Worm (Caenorhabditis elegans) whole organism, young adult: ENCODE measurements around the gene ccch-1.

Source experiments
- B0019.2 ChIP-seq: fragments of 200-800 bp; sonication (Bioruptor generic); conservative IDR thresholded peaks from 2 replicates; pipeline ENCODE4 v1.3.6; 2022; ENCODE audit warnings: missing genetic modification reagents, missing genetic modification characterization, missing compliant biosample characterization
- F10E7.11 ChIP-seq: sonication (generic microtip); optimal IDR thresholded peaks from 2 replicates; lab custom pipeline; 2017; ENCODE audit warnings: mild to moderate bottlenecking, missing genetic modification characterization, moderate library complexity, missing compliant biosample characterization
- F22D6.2 ChIP-seq: sonication (generic microtip); optimal IDR thresholded peaks from 2 replicates; lab custom pipeline; 2016; ENCODE audit warnings: mild to moderate bottlenecking, missing genetic modification characterization, missing compliant biosample characterization
- F23B12.7 ChIP-seq: sonication (generic microtip); optimal IDR thresholded peaks from 2 replicates; lab custom pipeline; 2017; ENCODE audit warnings: missing genetic modification characterization, mild to moderate bottlenecking, missing compliant biosample characterization, antibody characterized with exemption, moderate library complexity; ENCODE audit not compliant: insufficient read depth
- F39B2.1 ChIP-seq: fragments of 200-800 bp; sonication (Bioruptor generic); IDR thresholded peaks from 2 replicates; pipeline ENCODE4 v1.3.6; 2022; ENCODE audit warnings: missing genetic modification reagents, missing genetic modification characterization, missing compliant biosample characterization
- F57C9.4 ChIP-seq: sonication (generic microtip); optimal IDR thresholded peaks from 2 replicates; lab custom pipeline; 2017; ENCODE audit warnings: mild to moderate bottlenecking, missing genetic modification characterization, missing compliant biosample characterization
- K11D2.4 ChIP-seq: fragments of 200-800 bp; sonication (Bioruptor generic); IDR thresholded peaks from 2 replicates; pipeline ENCODE4 v1.3.6; 2022; ENCODE audit warnings: missing genetic modification reagents, missing genetic modification characterization, missing compliant biosample characterization
- K12H6.12 ChIP-seq: fragments of 200-800 bp; sonication (Bioruptor generic); optimal IDR thresholded peaks from 2 replicates; lab custom pipeline; 2018; ENCODE audit warnings: mild to moderate bottlenecking, missing genetic modification characterization, missing compliant biosample characterization
- T26A5.8 ChIP-seq: sonication (generic microtip); optimal IDR thresholded peaks from 2 replicates; lab custom pipeline; 2016; ENCODE audit warnings: missing genetic modification characterization, missing compliant biosample characterization
- Y53G8AR.9 ChIP-seq: fragments of 200-800 bp; sonication (Bioruptor generic); conservative IDR thresholded peaks from 2 replicates; pipeline ENCODE4 v1.3.6; 2022; ENCODE audit warnings: missing genetic modification reagents, missing genetic modification characterization, missing compliant biosample characterization
- Y95B8A.8 ChIP-seq: fragments of 200-800 bp; sonication (Bioruptor generic); IDR thresholded peaks from 2 replicates; pipeline ENCODE4 v1.3.6; 2022; ENCODE audit warnings: missing genetic modification reagents, missing genetic modification characterization, missing compliant biosample characterization
- aptf-2 ChIP-seq: fragments of 200-800 bp; sonication (Bioruptor generic); conservative IDR thresholded peaks from 2 replicates; pipeline ENCODE4 v1.3.6; 2022; ENCODE audit warnings: missing genetic modification reagents, missing genetic modification characterization, missing compliant biosample characterization
- aptf-3 ChIP-seq: fragments of 200-800 bp; sonication (Bioruptor generic); IDR thresholded peaks from 2 replicates; pipeline ENCODE4 v1.3.6; 2022; ENCODE audit warnings: missing genetic modification characterization, missing compliant biosample characterization
- cebp-2 ChIP-seq: fragments of 200-800 bp; sonication (Bioruptor generic); IDR thresholded peaks from 2 replicates; pipeline ENCODE4 v1.3.6; 2022; ENCODE audit warnings: missing genetic modification characterization, missing compliant biosample characterization
- ceh-58 ChIP-seq: fragments of 200-800 bp; sonication (Bioruptor generic); IDR thresholded peaks from 2 replicates; pipeline ENCODE4 v1.3.6; 2022; ENCODE audit warnings: missing genetic modification characterization, missing compliant biosample characterization
- ceh-79 ChIP-seq: sonication (generic microtip); optimal IDR thresholded peaks from 2 replicates; lab custom pipeline; 2017; ENCODE audit warnings: mild to moderate bottlenecking, missing genetic modification characterization, missing compliant biosample characterization
- chd-7 ChIP-seq: sonication (generic microtip); optimal IDR thresholded peaks from 2 replicates; lab custom pipeline; 2016; ENCODE audit warnings: mild to moderate bottlenecking, missing genetic modification characterization, moderate library complexity, missing compliant biosample characterization
- dpl-1 ChIP-seq: fragments of 150-350 bp; optimal IDR thresholded peaks from 2 replicates; lab custom pipeline; 2014; ENCODE audit warnings: missing biosample characterization, missing genetic modification reagents, missing genetic modification characterization
- egl-44 ChIP-seq: fragments of 200-800 bp; sonication (Bioruptor generic); IDR thresholded peaks from 2 replicates; pipeline ENCODE4 v1.3.6; 2022; ENCODE audit warnings: missing genetic modification reagents, missing genetic modification characterization, missing compliant biosample characterization
- ekl-4 ChIP-seq: fragments of 200-800 bp; sonication (Bioruptor generic); IDR thresholded peaks from 2 replicates; pipeline ENCODE4 v1.3.6; 2022; ENCODE audit warnings: missing genetic modification reagents, missing genetic modification characterization, missing compliant biosample characterization
- fkh-3 ChIP-seq: sonication (generic microtip); optimal IDR thresholded peaks from 2 replicates; lab custom pipeline; 2016; ENCODE audit warnings: mild to moderate bottlenecking, missing genetic modification characterization, missing compliant biosample characterization
- him-1 ChIP-seq: sonication (generic microtip); optimal IDR thresholded peaks from 2 replicates; lab custom pipeline; 2016; ENCODE audit warnings: missing genotype, missing genetic modification reagents, missing genetic modification characterization, missing compliant biosample characterization
- hlh-26 ChIP-seq: fragments of 200-800 bp; sonication (Bioruptor generic); conservative IDR thresholded peaks from 2 replicates; pipeline ENCODE4 v1.3.6; 2022; ENCODE audit warnings: missing genetic modification reagents, missing genetic modification characterization, missing compliant biosample characterization
- hsf-1 ChIP-seq: fragments of 200-800 bp; sonication (Bioruptor generic); IDR thresholded peaks from 2 replicates; pipeline ENCODE4 v1.3.6; 2022; ENCODE audit warnings: missing genetic modification reagents, missing genetic modification characterization, missing compliant biosample characterization
- let-526 ChIP-seq: fragments of 200-800 bp; sonication (Bioruptor generic); IDR thresholded peaks from 2 replicates; pipeline ENCODE4 v1.3.6; 2022; ENCODE audit warnings: missing genetic modification reagents, missing genetic modification characterization, missing compliant biosample characterization
- let-607 ChIP-seq, 2 experiments: fragments of 200-800 bp in 1 of 2; sonication (Bioruptor generic) in 1 of 2; sonication (generic microtip) in 1 of 2; optimal IDR thresholded peaks; 2 replicates each; lab custom pipeline; 2016 to 2018; ENCODE audit warnings: mild to moderate bottlenecking in 2 of 2, missing compliant biosample characterization in 2 of 2, missing genetic modification characterization in 2 of 2, moderate library complexity in 2 of 2, missing genotype in 1 of 2
- lin-35 ChIP-seq, 3 experiments: fragments of 150-350 bp in 2 of 3; sonication (generic microtip) in 1 of 3; optimal IDR thresholded peaks; 2 replicates each; lab custom pipeline; 2014 to 2018; ENCODE audit warnings: missing biosample characterization in 3 of 3, missing genetic modification characterization in 3 of 3, missing genetic modification reagents in 3 of 3
- lir-1 ChIP-seq: fragments of 200-800 bp; sonication (Bioruptor generic); conservative IDR thresholded peaks from 2 replicates; pipeline ENCODE4 v1.3.6; 2022; ENCODE audit warnings: missing genetic modification reagents, missing genetic modification characterization, missing compliant biosample characterization
- lsy-27 ChIP-seq: sonication (generic microtip); optimal IDR thresholded peaks from 2 replicates; lab custom pipeline; 2017; ENCODE audit warnings: missing genetic modification characterization, mild to moderate bottlenecking, missing compliant biosample characterization, antibody characterized with exemption, missing genotype, borderline replicate concordance; ENCODE audit not compliant: insufficient read depth
- madf-10 ChIP-seq: sonication (generic microtip); optimal IDR thresholded peaks from 2 replicates; lab custom pipeline; 2016; ENCODE audit warnings: mild to moderate bottlenecking, missing genetic modification characterization, missing compliant biosample characterization
- mel-28 ChIP-seq: sonication (generic microtip); optimal IDR thresholded peaks from 2 replicates; lab custom pipeline; 2016; ENCODE audit warnings: borderline replicate concordance, mild to moderate bottlenecking, missing genetic modification characterization, missing compliant biosample characterization
- nhr-120 ChIP-seq: fragments of 200-800 bp; sonication (Bioruptor generic); IDR thresholded peaks from 2 replicates; pipeline ENCODE4 v1.3.6; 2022; ENCODE audit warnings: missing genetic modification characterization, missing compliant biosample characterization
- nhr-27 ChIP-seq: fragments of 200-800 bp; sonication (Bioruptor generic); optimal IDR thresholded peaks from 2 replicates; lab custom pipeline; 2018; ENCODE audit warnings: mild to moderate bottlenecking, missing genetic modification characterization, moderate library complexity, missing compliant biosample characterization
- nhr-80 ChIP-seq: sonication (generic microtip); optimal IDR thresholded peaks from 2 replicates; lab custom pipeline; 2016; ENCODE audit warnings: missing genetic modification characterization, missing compliant biosample characterization
- pbrm-1 ChIP-seq: fragments of 200-800 bp; sonication (Bioruptor generic); IDR thresholded peaks from 2 replicates; pipeline ENCODE4 v1.3.6; 2022; ENCODE audit warnings: missing genetic modification reagents, missing genetic modification characterization, missing compliant biosample characterization
- repo-1 ChIP-seq: sonication (generic microtip); optimal IDR thresholded peaks from 2 replicates; lab custom pipeline; 2017; ENCODE audit warnings: mild to moderate bottlenecking, missing genetic modification characterization, missing compliant biosample characterization
- snpc-3.4 ChIP-seq: sonication (generic microtip); optimal IDR thresholded peaks from 2 replicates; lab custom pipeline; 2017; ENCODE audit warnings: missing genetic modification characterization, mild to moderate bottlenecking, missing compliant biosample characterization, antibody characterized with exemption, moderate library complexity, missing genotype, missing genetic modification reagents
- snpc-4 ChIP-seq, 5 experiments: fragments of 150-350 bp in 1 of 5; sonication (generic microtip) in 4 of 5; optimal IDR thresholded peaks; 2 replicates each; lab custom pipeline; 2014 to 2018; ENCODE audit warnings: missing genetic modification characterization in 5 of 5, missing biosample characterization in 3 of 5, antibody characterized with exemption in 2 of 5, mild to moderate bottlenecking in 2 of 5, missing compliant biosample characterization in 2 of 5, missing genotype in 2 of 5, moderate library complexity in 2 of 5, missing genetic modification reagents in 1 of 5
- tbp1 ChIP-seq: fragments of 200-800 bp; sonication (Bioruptor generic); optimal IDR thresholded peaks from 2 replicates; lab custom pipeline; 2018; ENCODE audit warnings: mild to moderate bottlenecking, missing genetic modification characterization, missing compliant biosample characterization
- unc-130 ChIP-seq: sonication (generic microtip); optimal IDR thresholded peaks from 2 replicates; lab custom pipeline; 2016; ENCODE audit warnings: missing genetic modification reagents, missing genetic modification characterization, missing compliant biosample characterization
- unc-62 ChIP-seq: fragments of 150-350 bp; optimal IDR thresholded peaks from 2 replicates; lab custom pipeline; 2014; ENCODE audit warnings: missing biosample characterization, missing genetic modification reagents, missing genetic modification characterization
- ztf-6 ChIP-seq: fragments of 200-800 bp; sonication (Bioruptor generic); IDR thresholded peaks from 2 replicates; pipeline ENCODE4 v1.3.6; 2022; ENCODE audit warnings: missing genetic modification reagents, missing genetic modification characterization, missing compliant biosample characterization

ccch-1 gene

DNA sequence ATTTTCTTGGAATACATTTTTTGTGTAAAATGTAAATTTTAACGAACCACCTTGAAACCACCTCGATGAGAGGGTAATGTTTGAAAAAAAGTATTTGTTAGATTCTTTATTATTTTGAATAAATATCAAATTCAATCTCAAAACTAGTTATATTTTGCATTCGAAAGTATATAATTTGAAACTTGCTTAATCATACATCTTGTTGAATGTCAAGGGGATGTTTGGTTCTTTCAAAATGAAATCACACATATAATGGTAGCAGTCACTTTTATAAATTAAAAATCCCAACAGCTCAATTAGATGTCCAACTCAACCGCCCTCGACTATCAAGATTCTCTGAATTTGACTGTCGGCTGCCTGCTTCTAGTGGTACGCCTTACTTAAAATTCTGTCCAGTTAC is 36.9 kb downstream of the ccch-1 start, which contains the start of gene srx-87:
Gene srx-87, plus strand, starts transcription at position 301 of the 400 bp plus-strand sequence.
- no peak for TF ChIP-seq ceh-79
- TF ChIP-seq F39B2.1 (GFP tag; lab: Robert Waterston, UW) = no peak
- no peak for TF ChIP-seq ceh-58 (GFP tag; lab: Robert Waterston, UW)
- TF ChIP-seq chd-7 (tag; lab: Kevin White, UChicago) = no peak
- TF ChIP-seq repo-1 = no peak
- no peak for TF ChIP-seq hlh-26 (GFP tag; lab: Robert Waterston, UW)
- no peak for TF ChIP-seq nhr-120 (GFP tag; lab: Robert Waterston, UW)
- TF ChIP-seq lin-35 (GFP tag; optimal IDR thresholded peaks at IDR 0.05; lab: Kevin White, UChicago) = no peak
- TF ChIP-seq pbrm-1 (GFP tag; lab: Robert Waterston, UW) = no peak
- no peak for TF ChIP-seq fkh-3

DNA sequence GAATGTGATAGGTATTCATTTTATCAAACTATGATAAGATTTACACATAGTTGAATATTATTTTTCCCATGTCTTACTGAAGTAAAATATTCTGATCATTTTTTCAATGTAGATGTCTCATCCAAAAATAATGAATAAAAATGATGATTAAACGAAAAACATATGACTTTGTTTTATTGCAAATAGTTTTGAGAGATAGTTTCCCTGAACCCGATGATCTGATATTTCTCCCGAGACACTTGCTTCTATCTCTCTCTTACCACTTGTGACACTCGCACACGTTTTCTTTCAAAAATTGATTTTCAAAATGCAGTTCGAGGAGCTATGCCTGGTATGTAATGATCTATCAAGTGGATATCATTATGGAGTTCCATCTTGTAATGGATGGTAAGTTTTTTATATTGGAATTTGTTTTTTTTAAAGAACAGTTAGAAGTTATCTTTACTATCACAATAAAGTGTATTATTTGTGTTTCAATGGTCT is 42.6 kb downstream of the ccch-1 start, which contains the start of the genes nhr-101 and pms-2:
Gene nhr-101, plus strand, starts transcription at position 308 of the 483 bp plus-strand sequence.
Gene pms-2, minus strand, starts transcription at position 433 of the 483 bp plus-strand sequence.
- TF ChIP-seq nhr-80 (tag; lab: Kevin White, UChicago) (peak; percentile 5), snpc-4 (GFP tag; optimal IDR thresholded peaks at IDR 0.05; lab: Kevin White, UChicago) (no peak), snpc-4 (tag; optimal IDR thresholded peaks at IDR 0.05; lab: Kevin White, UChicago) (no peak)

DNA sequence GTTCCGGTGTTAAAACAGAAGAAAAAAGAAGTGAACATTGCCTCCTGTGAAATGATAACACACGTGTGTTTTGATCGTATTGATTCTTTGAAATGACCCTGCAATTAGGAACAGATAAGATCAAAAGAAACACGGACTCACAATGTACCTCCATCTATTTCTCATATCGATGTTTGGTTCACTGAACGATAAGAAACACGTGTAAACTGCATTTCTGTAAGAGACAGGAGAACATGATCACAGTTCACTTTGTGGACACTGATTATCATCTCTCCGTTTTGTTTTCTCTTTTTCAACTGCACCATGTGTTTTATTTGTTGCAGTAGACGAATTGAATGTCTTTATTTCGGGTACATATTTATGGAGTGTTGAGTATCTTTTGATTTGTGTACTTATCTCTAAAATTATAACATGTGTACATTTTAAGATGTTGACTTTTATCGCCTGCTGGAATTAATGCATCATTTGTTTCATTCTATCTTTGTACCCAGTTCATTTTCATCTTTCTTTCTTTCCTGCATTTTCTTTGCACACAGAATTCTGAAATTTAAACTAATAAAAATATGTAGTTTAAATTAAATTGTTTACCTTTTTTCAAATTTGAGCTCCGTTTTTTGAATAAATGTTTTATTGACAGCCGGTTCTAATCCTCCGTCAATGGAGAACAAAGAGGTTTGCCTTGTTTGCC is 45.3 kb downstream of the ccch-1 start, which contains the start of the genes H12C20.7 and nhr-68:
Gene H12C20.7, minus strand, starts transcription at position 188 of the 688 bp plus-strand sequence.
Gene nhr-68, plus strand, starts transcription at position 638 of the 688 bp plus-strand sequence.
- TF ChIP-seq egl-44 (GFP tag; lab: Robert Waterston, UW) = peak; percentile 81
- no peak for TF ChIP-seq mel-28 (tag; lab: Kevin White, UChicago)
- TF ChIP-seq B0019.2 = no peak
- TF ChIP-seq F10E7.11 = no peak
- TF ChIP-seq F23B12.7 (tag; lab: Kevin White, UChicago) = no peak
- TF ChIP-seq snpc-3.4 = no peak
- TF ChIP-seq cebp-2 (GFP tag; lab: Robert Waterston, UW) = no peak
- TF ChIP-seq K12H6.12 (tag; lab: Kevin White, UChicago) = peak; percentile 27
- TF ChIP-seq hsf-1 (GFP tag; lab: Robert Waterston, UW) = no peak
- no peak for TF ChIP-seq aptf-3 (GFP tag; lab: Robert Waterston, UW)
- 0 out of 2 replicates have a peak, but pooled peaks have one; percentile 13 for TF ChIP-seq Y53G8AR.9 (GFP tag; lab: Robert Waterston, UW)
- TF ChIP-seq F57C9.4 = no peak
- TF ChIP-seq F22D6.2 (tag; lab: Kevin White, UChicago) = peak; percentile 91
- TF ChIP-seq lir-1 (GFP tag; lab: Robert Waterston, UW) = no peak
- TF ChIP-seq dpl-1 (GFP tag; lab: Kevin White, UChicago) = no peak
- TF ChIP-seq Y95B8A.8 (GFP tag; lab: Robert Waterston, UW) = no peak
- peak; percentile 28 to 76 for TF ChIP-seq let-607 (tag; optimal IDR thresholded peaks at IDR 0.05; lab: Kevin White, UChicago)
- TF ChIP-seq T26A5.8 (tag; lab: Kevin White, UChicago) = no peak
- peak; percentile 70 for TF ChIP-seq tbp1 (GFP tag; lab: Kevin White, UChicago)
- TF ChIP-seq madf-10 = peak; percentile 85
- TF ChIP-seq unc-62 = peak; percentile 3
- no peak for TF ChIP-seq nhr-27 (tag; lab: Kevin White, UChicago)
- no peak for TF ChIP-seq ceh-58 (GFP tag; lab: Robert Waterston, UW)
- no peak for TF ChIP-seq unc-130
- TF ChIP-seq ztf-6 (GFP tag; lab: Robert Waterston, UW) = no peak
- no peak for TF ChIP-seq him-1 (tag; lab: Kevin White, UChicago)
- 0 out of 2 replicates have a peak, but pooled peaks have one; percentile 37 for TF ChIP-seq ekl-4 (GFP tag; lab: Robert Waterston, UW)
- TF ChIP-seq K11D2.4 = peak; percentile 76
- no peak for TF ChIP-seq let-526 (GFP tag; lab: Robert Waterston, UW)
- TF ChIP-seq lsy-27 (tag; lab: Kevin White, UChicago) = no peak
- no peak for TF ChIP-seq aptf-2 (GFP tag; lab: Robert Waterston, UW)
- no peak for TF ChIP-seq ceh-79
